In genomic region chrIV:4451576-4451975, ce11 we compare ENCODE assay signal across 3 worm cellular contexts.
TF ChIP-seq lines count a peak whose summit lies in the region.

TSS of gene R08C7.1 (plus strand) at chrIV:4451876.

TF ChIP-seq in whole organism, L1 larva, 84 proteins besides CTCF, POLR2A, EP300 and RAD21:
- TF ChIP-seq zag-1 (tag; optimal IDR thresholded peaks at IDR 0.05; lab: Kevin White, UChicago), result no peak
- TF ChIP-seq vab-15 (tag; optimal IDR thresholded peaks at IDR 0.05; lab: Kevin White, UChicago), result no peak
- TF ChIP-seq unc-98 (GFP tag; IDR thresholded peaks at IDR 0.05; lab: Robert Waterston, UW), result no peak
- TF ChIP-seq aly-2 (tag; optimal IDR thresholded peaks at IDR 0.05; lab: Kevin White, UChicago), result no peak
- peak; percentile 37 for TF ChIP-seq nhr-85 (tag; lab: Kevin White, UChicago)
- TF ChIP-seq rnt-1 (tag; optimal IDR thresholded peaks at IDR 0.05; lab: Kevin White, UChicago), result no peak

TF ChIP-seq in whole organism, L3 larva, 47 proteins besides CTCF, POLR2A, EP300 and RAD21:
- TF ChIP-seq fkh-2 (tag; optimal IDR thresholded peaks at IDR 0.05; lab: Kevin White, UChicago), result no peak
- peak; percentile 6 for TF ChIP-seq nhr-23 (tag; optimal IDR thresholded peaks at IDR 0.05; lab: Kevin White, UChicago)

TF ChIP-seq in whole organism, young adult, 124 proteins besides CTCF, POLR2A, EP300 and RAD21:
- TF ChIP-seq dox-1 (GFP tag; IDR thresholded peaks at IDR 0.05; lab: Robert Waterston, UW), result no peak
- no peak for TF ChIP-seq egl-18 (GFP tag; IDR thresholded peaks at IDR 0.05; lab: Robert Waterston, UW)
- no peak for TF ChIP-seq hrde-1 (tag; optimal IDR thresholded peaks at IDR 0.05; lab: Kevin White, UChicago; ENCODE audit: borderline replicate concordance)
- TF ChIP-seq C06A6.2 (GFP tag; conservative IDR thresholded peaks at IDR 0.05; lab: Robert Waterston, UW), result no peak
- no peak for TF ChIP-seq nhr-120 (GFP tag; IDR thresholded peaks at IDR 0.05; lab: Robert Waterston, UW)
- TF ChIP-seq ekl-4 (GFP tag; IDR thresholded peaks at IDR 0.05; lab: Robert Waterston, UW), result no peak
- TF ChIP-seq hmg-1.2 (GFP tag; IDR thresholded peaks at IDR 0.05; lab: Robert Waterston, UW), result peak; percentile 50; the same call in 1 of the 2 replicates
- TF ChIP-seq ceh-100 (GFP tag; IDR thresholded peaks at IDR 0.05; lab: Robert Waterston, UW), result no peak
